Worm (Caenorhabditis elegans): ENCODE results near the gene CD4.11.

- no peak for TF ChIP-seq nhr-6 (tag; optimal IDR thresholded peaks at IDR 0.05)
- TF ChIP-seq nhr-25 (tag; optimal IDR thresholded peaks at IDR 0.05; ENCODE audit: borderline replicate concordance, insufficient read depth): no peak
- TF ChIP-seq ceh-82 (tag; optimal IDR thresholded peaks at IDR 0.05): no peak
- TF ChIP-seq mep-1 (tag; optimal IDR thresholded peaks at IDR 0.05): no peak
- no peak for TF ChIP-seq T26A8.4 (GFP tag; IDR thresholded peaks at IDR 0.05)
- no peak for TF ChIP-seq dve-1 (tag; optimal IDR thresholded peaks at IDR 0.05; ENCODE audit: insufficient read depth)
- TF ChIP-seq sdz-12 (GFP tag; optimal IDR thresholded peaks at IDR 0.05): no peak
- no peak for TF ChIP-seq skn-1 (tag; optimal IDR thresholded peaks at IDR 0.05)
- TF ChIP-seq ztf-7 (tag; optimal IDR thresholded peaks at IDR 0.05): no peak
- no peak for TF ChIP-seq ztf-11 (tag; optimal IDR thresholded peaks at IDR 0.05)
- TF ChIP-seq zip-2 (tag; optimal IDR thresholded peaks at IDR 0.05): no peak
Observed at ce11 chrV:5594315-5594714, 9.4 kb downstream of the CD4.11 start, which contains the start of gene crn-2.

Data from whole organism, L4 larva.